Fruit fly (Drosophila melanogaster) whole organism, embryonic: ENCODE measurements around the gene CG32195.

Experiments
- Bgb ChIP-seq: fragments of 200-800 bp; sonication (Bioruptor generic); IDR thresholded peaks from 2 replicates; pipeline ENCODE4 v1.3.6; 2022; ENCODE audit warnings: missing biosample characterization, missing genetic modification characterization; ENCODE audit not compliant: partially characterized antibody
- CG12659 ChIP-seq: fragments of 200-800 bp; sonication (Bioruptor generic); optimal IDR thresholded peaks from 3 replicates; lab custom pipeline; 2017; ENCODE audit warnings: mild to moderate bottlenecking, missing biosample characterization, missing genetic modification reagents, missing genetic modification characterization
- CG17328 ChIP-seq: fragments of 200-800 bp; sonication (Bioruptor generic); IDR thresholded peaks from 2 replicates; pipeline ENCODE4 v1.3.6; 2022; ENCODE audit warnings: missing biosample characterization, missing genetic modification characterization
- CG7987 ChIP-seq: fragments of 200-800 bp; sonication (Bioruptor generic); optimal IDR thresholded peaks from 2 replicates; lab custom pipeline; 2018; ENCODE audit warnings: missing biosample characterization, mild to moderate bottlenecking, missing genetic modification characterization, moderate library complexity
- Lpt ChIP-seq: fragments of >200 bp; optimal IDR thresholded peaks from 2 replicates; lab custom pipeline; 2018; ENCODE audit warnings: missing biosample characterization, missing genetic modification characterization
- Ssrp ChIP-seq: fragments of 200-800 bp; sonication (Bioruptor generic); optimal IDR thresholded peaks from 2 replicates; lab custom pipeline; 2018; ENCODE audit warnings: missing biosample characterization, mild to moderate bottlenecking, missing genetic modification characterization, moderate library complexity
- al ChIP-seq: fragments of 200-800 bp; sonication (Bioruptor generic); IDR thresholded peaks from 2 replicates; pipeline ENCODE4 v1.3.6; 2022; ENCODE audit warnings: missing biosample characterization, missing genetic modification characterization

DNA sequence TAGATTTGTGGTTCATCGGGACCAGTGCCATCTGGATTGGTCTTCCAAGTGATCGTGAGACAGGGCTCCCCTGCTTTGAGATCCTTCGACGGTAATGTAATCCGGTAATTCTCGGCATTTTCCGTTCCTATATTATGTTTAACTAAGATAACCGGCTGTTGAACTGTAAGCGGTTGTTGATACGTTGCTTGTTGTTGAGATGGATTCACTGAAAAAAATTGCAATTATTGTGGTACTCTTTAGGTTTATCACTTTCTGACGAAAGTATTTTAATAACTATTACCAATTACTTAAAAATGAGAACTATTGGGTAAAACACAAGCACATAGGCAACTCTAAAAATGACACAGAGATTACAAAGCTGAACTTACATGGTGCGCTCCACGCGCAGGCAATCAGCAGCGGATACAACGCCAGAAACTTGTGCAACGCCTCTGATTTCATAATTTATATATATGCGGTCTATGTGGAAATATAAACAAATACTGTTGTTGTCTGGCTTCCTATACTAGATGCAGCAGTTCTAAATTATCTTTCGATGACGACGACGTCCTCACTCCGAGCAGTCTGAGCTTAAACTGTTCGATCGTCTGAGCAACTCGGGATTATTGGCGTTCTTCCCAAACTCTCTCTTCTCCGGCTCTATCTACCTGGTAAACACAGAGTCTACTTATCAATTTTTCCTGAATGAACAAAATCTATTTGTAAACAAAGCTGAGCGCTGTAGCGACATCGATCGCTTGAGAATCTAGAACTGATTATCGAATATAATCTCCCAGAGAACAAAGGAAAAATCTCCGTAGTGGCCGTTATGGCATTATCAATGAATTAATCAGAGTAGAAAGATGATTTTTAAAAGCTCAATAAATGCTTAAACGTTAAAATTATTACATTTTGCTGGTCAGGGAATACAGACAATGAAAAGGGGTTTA lies 25.7 kb upstream of the CG32195 start, which contains the start of gene CG34253:
- TF ChIP-seq CG7987 (GFP tag; lab: Kevin White, UChicago) (no peak), Ssrp (no peak), CG17328 (GFP tag; lab: Robert Waterston, UW) (no peak), CG12659 (GFP tag; lab: Kevin White, UChicago) (no peak), Bgb (no peak), al (GFP tag; lab: Robert Waterston, UW) (no peak), Lpt (GFP tag; lab: Kevin White, UChicago) (no peak)
